Worm (Caenorhabditis elegans): Measurements from ENCODE around the gene alh-12.

DNA sequence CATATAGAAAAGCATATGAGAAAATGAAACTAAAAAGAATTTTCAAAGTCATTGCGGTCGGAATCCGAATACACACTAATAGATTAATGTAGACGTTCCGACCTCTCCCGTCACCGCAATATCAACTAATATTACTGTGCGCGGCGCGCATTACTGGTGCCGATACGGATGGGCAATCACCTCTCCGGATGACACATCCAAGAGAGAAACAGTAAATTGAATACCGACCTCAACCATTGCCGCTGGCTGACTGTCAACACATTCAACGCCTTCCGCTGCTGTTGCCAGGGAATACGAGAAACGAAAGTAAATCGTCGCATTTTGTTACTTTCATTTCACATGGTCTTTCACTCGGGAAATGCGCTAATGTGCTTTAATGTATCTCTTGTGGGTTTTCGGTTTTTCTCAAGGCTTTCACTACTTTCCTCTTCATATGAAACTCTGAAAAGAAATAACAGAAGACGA, 41.0 kb downstream of the alh-12 start:
- no peak for TF ChIP-seq him-1 (tag; optimal IDR thresholded peaks at IDR 0.05)
- no peak for TF ChIP-seq dao-5 (tag; optimal IDR thresholded peaks at IDR 0.05)
- no peak for TF ChIP-seq W03F9.2 (tag; optimal IDR thresholded peaks at IDR 0.05)
